Fruit fly (Drosophila melanogaster) whole organism, embryonic: Measurements from ENCODE around the gene CG31793.

Source experiments
- CG10431 ChIP-seq: fragments of 200-800 bp; sonication (Bioruptor generic); optimal IDR thresholded peaks from 3 replicates; lab custom pipeline; 2018; ENCODE audit warnings: missing biosample characterization, mild to moderate bottlenecking, missing genetic modification characterization
- CG10959 ChIP-seq: fragments of 200-800 bp; sonication (Bioruptor generic); IDR thresholded peaks from 2 replicates; pipeline ENCODE4 v1.3.6; 2022; ENCODE audit warnings: missing biosample characterization, missing genetic modification characterization
- CG11093 ChIP-seq: fragments of 200-800 bp; sonication (Bioruptor generic); IDR thresholded peaks from 3 replicates; pipeline ENCODE4 v1.3.6; 2022; ENCODE audit warnings: missing biosample characterization, missing genetic modification characterization
- CG1603 ChIP-seq: fragments of 200-800 bp; sonication (Bioruptor generic); optimal IDR thresholded peaks from 2 replicates; lab custom pipeline; 2019; ENCODE audit warnings: missing biosample characterization, mild to moderate bottlenecking, missing genetic modification characterization, moderate library complexity
- CG18011 ChIP-seq: fragments of 200-800 bp; sonication (Bioruptor generic); optimal IDR thresholded peaks from 2 replicates; lab custom pipeline; 2017; ENCODE audit warnings: missing biosample characterization, missing genetic modification characterization, mild to moderate bottlenecking, moderate library complexity, missing genotype
- CG18476 ChIP-seq: fragments of 200-800 bp; sonication (Bioruptor generic); optimal IDR thresholded peaks from 2 replicates; lab custom pipeline; 2016; ENCODE audit warnings: missing biosample characterization, mild to moderate bottlenecking, missing genetic modification characterization
- CG2116 ChIP-seq: fragments of 200-800 bp; sonication (Bioruptor generic); optimal IDR thresholded peaks from 3 replicates; lab custom pipeline; 2018; ENCODE audit warnings: missing biosample characterization, mild to moderate bottlenecking, missing genetic modification characterization
- CG2202 ChIP-seq: fragments of 200-800 bp; sonication (Bioruptor generic); optimal IDR thresholded peaks from 2 replicates; lab custom pipeline; 2018; ENCODE audit warnings: missing biosample characterization, mild to moderate bottlenecking, missing genetic modification characterization
- CG30020 ChIP-seq: fragments of 200-800 bp; optimal IDR thresholded peaks from 2 replicates; lab custom pipeline; 2019; ENCODE audit warnings: missing biosample characterization, mild to moderate bottlenecking, missing genetic modification characterization, moderate library complexity
- CG32532 ChIP-seq: fragments of 200-800 bp; sonication (Bioruptor generic); IDR thresholded peaks from 2 replicates; pipeline ENCODE4 v1.3.6; 2022; ENCODE audit warnings: missing biosample characterization, missing genetic modification characterization
- CG34376 ChIP-seq: fragments of 200-800 bp; sonication (Bioruptor generic); optimal IDR thresholded peaks from 2 replicates; lab custom pipeline; 2018; ENCODE audit warnings: missing biosample characterization, mild to moderate bottlenecking, missing genetic modification characterization
- CG7963 ChIP-seq: fragments of 200-800 bp; sonication (Bioruptor generic); IDR thresholded peaks from 3 replicates; pipeline ENCODE4 v1.3.6; 2022; ENCODE audit warnings: missing biosample characterization, missing genetic modification characterization; ENCODE audit not compliant: partially characterized antibody
- CG9215 ChIP-seq: fragments of 200-800 bp; sonication (Bioruptor generic); IDR thresholded peaks from 2 replicates; pipeline ENCODE4 v1.3.6; 2022; ENCODE audit warnings: missing biosample characterization, missing genetic modification characterization
- Dbx ChIP-seq: fragments of 200-800 bp; sonication (Bioruptor generic); IDR thresholded peaks from 3 replicates; pipeline ENCODE4 v1.3.6; 2022; ENCODE audit warnings: missing biosample characterization, missing genetic modification characterization
- Doc3 ChIP-seq: fragments of 200-800 bp; sonication (Bioruptor generic); IDR thresholded peaks from 3 replicates; pipeline ENCODE4 v1.3.6; 2022; ENCODE audit warnings: missing biosample characterization, missing genetic modification characterization; ENCODE audit not compliant: partially characterized antibody
- Eip74EF ChIP-seq, 2 experiments: fragments of 200-800 bp in 1 of 2; fragments of >200 bp in 1 of 2; sonication (Bioruptor generic) in 1 of 2; optimal IDR thresholded peaks; 2 replicates each; lab custom pipeline; 2017 to 2019; ENCODE audit warnings: missing biosample characterization in 2 of 2, missing genetic modification characterization in 2 of 2, mild to moderate bottlenecking in 1 of 2, moderate library complexity in 1 of 2
- Gsc ChIP-seq: fragments of 200-800 bp; sonication (Bioruptor generic); IDR thresholded peaks from 2 replicates; pipeline ENCODE4 v1.3.6; 2022; ENCODE audit warnings: missing biosample characterization, missing genetic modification characterization
- Gug ChIP-seq: fragments of 200-800 bp; sonication (Bioruptor generic); IDR thresholded peaks from 4 replicates; pipeline ENCODE4 v1.3.6; 2022; ENCODE audit warnings: missing biosample characterization, missing genetic modification characterization
- HLH4C ChIP-seq: fragments of 200-800 bp; sonication (Bioruptor generic); IDR thresholded peaks from 3 replicates; pipeline ENCODE4 v1.3.6; 2022; ENCODE audit warnings: missing biosample characterization, missing genetic modification characterization; ENCODE audit not compliant: partially characterized antibody
- Hey ChIP-seq: fragments of 200-800 bp; sonication (Bioruptor generic); optimal IDR thresholded peaks from 3 replicates; lab custom pipeline; 2018; ENCODE audit warnings: missing biosample characterization, mild to moderate bottlenecking, missing genetic modification characterization
- Mes4 ChIP-seq: fragments of 200-800 bp; sonication (Bioruptor generic); optimal IDR thresholded peaks from 2 replicates; lab custom pipeline; 2016; ENCODE audit warnings: missing biosample characterization, missing genetic modification characterization
- NC2β ChIP-seq: fragments of 200-800 bp; sonication (Bioruptor generic); optimal IDR thresholded peaks from 2 replicates; lab custom pipeline; 2016; ENCODE audit warnings: missing biosample characterization, missing genetic modification characterization
- NfI ChIP-seq: fragments of 200-800 bp; sonication (Bioruptor generic); optimal IDR thresholded peaks from 3 replicates; lab custom pipeline; 2018; ENCODE audit warnings: missing biosample characterization, mild to moderate bottlenecking, missing genetic modification characterization, moderate library complexity
- Poxn ChIP-seq: fragments of 200-800 bp; sonication (Bioruptor generic); IDR thresholded peaks from 2 replicates; pipeline ENCODE4 v1.3.6; 2022; ENCODE audit warnings: missing biosample characterization, missing genetic modification characterization
- Scr ChIP-seq: fragments of 200-800 bp; sonication (Bioruptor generic); IDR thresholded peaks from 2 replicates; pipeline ENCODE4 v1.3.6; 2022; ENCODE audit warnings: missing biosample characterization, missing genetic modification characterization; ENCODE audit not compliant: partially characterized antibody
- Side ChIP-seq: fragments of 200-800 bp; sonication (Bioruptor generic); optimal IDR thresholded peaks from 2 replicates; lab custom pipeline; 2016; ENCODE audit warnings: missing biosample characterization, missing genetic modification characterization
- Sin3A ChIP-seq: fragments of >200 bp; optimal IDR thresholded peaks from 2 replicates; lab custom pipeline; 2018
- Taf1 ChIP-seq: fragments of 200-800 bp; sonication (Bioruptor generic); IDR thresholded peaks from 2 replicates; pipeline ENCODE4 v1.3.6; 2022; ENCODE audit warnings: missing biosample characterization, missing genetic modification characterization
- Usf ChIP-seq: fragments of 200-800 bp; sonication (Bioruptor generic); optimal IDR thresholded peaks from 2 replicates; lab custom pipeline; 2017; ENCODE audit warnings: missing genotype, missing biosample characterization, missing genetic modification characterization
- az2 ChIP-seq: fragments of 200-800 bp; sonication (Bioruptor generic); optimal IDR thresholded peaks from 3 replicates; lab custom pipeline; 2016; ENCODE audit warnings: missing biosample characterization, missing genetic modification characterization
- bowl ChIP-seq: fragments of 200-800 bp; sonication (Bioruptor generic); IDR thresholded peaks from 2 replicates; pipeline ENCODE4 v1.3.6; 2022; ENCODE audit warnings: missing biosample characterization, missing genetic modification characterization
- bsh ChIP-seq, 2 experiments: fragments of 200-800 bp; sonication (Bioruptor generic); optimal IDR thresholded peaks; 2 replicates each; lab custom pipeline; 2017 to 2018; ENCODE audit warnings: mild to moderate bottlenecking in 2 of 2, missing biosample characterization in 2 of 2, missing genetic modification characterization in 2 of 2, moderate library complexity in 1 of 2
- btn ChIP-seq: fragments of 200-800 bp; sonication (Bioruptor generic); optimal IDR thresholded peaks from 2 replicates; lab custom pipeline; 2016; ENCODE audit warnings: missing biosample characterization, missing genetic modification characterization
- cad ChIP-seq: fragments of >200 bp; optimal IDR thresholded peaks from 2 replicates; lab custom pipeline; 2017; ENCODE audit warnings: missing biosample characterization, missing genetic modification characterization
- chm ChIP-seq: fragments of 200-800 bp; sonication (Bioruptor generic); IDR thresholded peaks from 2 replicates; pipeline ENCODE4 v1.3.6; 2022; ENCODE audit warnings: missing biosample characterization, missing genetic modification characterization
- dmrt11E ChIP-seq: fragments of 200-800 bp; sonication (Bioruptor generic); optimal IDR thresholded peaks from 3 replicates; lab custom pipeline; 2018; ENCODE audit warnings: missing biosample characterization, mild to moderate bottlenecking, missing genetic modification characterization, moderate library complexity
- eyg ChIP-seq: fragments of 200-800 bp; sonication (Bioruptor generic); optimal IDR thresholded peaks from 3 replicates; lab custom pipeline; 2016; ENCODE audit warnings: missing biosample characterization, missing genetic modification characterization
- gcm ChIP-seq: fragments of 200-800 bp; sonication (Bioruptor generic); optimal IDR thresholded peaks from 2 replicates; lab custom pipeline; 2019; ENCODE audit warnings: missing biosample characterization, mild to moderate bottlenecking, missing genetic modification characterization, moderate library complexity
- grau ChIP-seq: fragments of 200-800 bp; optimal IDR thresholded peaks from 3 replicates; lab custom pipeline; 2019; ENCODE audit warnings: missing biosample characterization, mild to moderate bottlenecking, missing genetic modification characterization, moderate library complexity
- insv ChIP-seq, 2 experiments: fragments of 200-800 bp; sonication (Bioruptor generic); optimal IDR thresholded peaks; 3 replicates each; lab custom pipeline; 2016 to 2018; ENCODE audit warnings: missing biosample characterization in 2 of 2, missing genetic modification characterization in 2 of 2
- lilli ChIP-seq: fragments of 200-800 bp; sonication (Bioruptor generic); optimal IDR thresholded peaks from 3 replicates; lab custom pipeline; 2016; ENCODE audit warnings: missing biosample characterization, missing genetic modification characterization
- luna ChIP-seq: fragments of 200-800 bp; sonication (Bioruptor generic); optimal IDR thresholded peaks from 2 replicates; lab custom pipeline; 2016; ENCODE audit warnings: missing biosample characterization, missing genetic modification characterization
- org-1 ChIP-seq: fragments of 200-800 bp; sonication (Bioruptor generic); optimal IDR thresholded peaks from 2 replicates; lab custom pipeline; 2017; ENCODE audit warnings: missing biosample characterization, missing genetic modification characterization
- otp ChIP-seq: fragments of 200-800 bp; sonication (Bioruptor generic); IDR thresholded peaks from 3 replicates; pipeline ENCODE4, ENCODE4 v1.3.6; 2022; ENCODE audit warnings: missing biosample characterization, missing genetic modification characterization
- prd ChIP-seq, 3 experiments: fragments of >200 bp in 2 of 3; fragments of 200-800 bp in 1 of 3; sonication (Bioruptor generic) in 1 of 3; optimal IDR thresholded peaks in 2 of 3; IDR thresholded peaks in 1 of 3; 2 replicates in 2 of 3; 3 replicates in 1 of 3; pipeline versions ENCODE4 v1.3.6 to Lab custom; 2017 to 2022; ENCODE audit warnings: missing biosample characterization in 1 of 3, missing genetic modification characterization in 1 of 3
- pum ChIP-seq: fragments of 200-800 bp; sonication (Bioruptor generic); optimal IDR thresholded peaks from 2 replicates; lab custom pipeline; 2016; ENCODE audit warnings: missing biosample characterization, missing genetic modification characterization
- shn ChIP-seq: fragments of 200-800 bp; sonication (Bioruptor generic); optimal IDR thresholded peaks from 3 replicates; lab custom pipeline; 2016; ENCODE audit warnings: missing biosample characterization, missing genetic modification characterization
- sim ChIP-seq: fragments of 200-800 bp; sonication (Bioruptor generic); IDR thresholded peaks from 2 replicates; pipeline ENCODE4 v1.3.6; 2022; ENCODE audit warnings: missing biosample characterization, missing genetic modification characterization
- twi ChIP-seq: fragments of 200-800 bp; optimal IDR thresholded peaks from 2 replicates; lab custom pipeline; 2019; ENCODE audit warnings: missing biosample characterization, mild to moderate bottlenecking, missing genetic modification characterization, moderate library complexity
- zfh2 ChIP-seq: fragments of 200-800 bp; sonication (Bioruptor generic); optimal IDR thresholded peaks from 2 replicates; lab custom pipeline; 2016; ENCODE audit warnings: missing biosample characterization, missing genetic modification characterization

CG31793 gene

DNA sequence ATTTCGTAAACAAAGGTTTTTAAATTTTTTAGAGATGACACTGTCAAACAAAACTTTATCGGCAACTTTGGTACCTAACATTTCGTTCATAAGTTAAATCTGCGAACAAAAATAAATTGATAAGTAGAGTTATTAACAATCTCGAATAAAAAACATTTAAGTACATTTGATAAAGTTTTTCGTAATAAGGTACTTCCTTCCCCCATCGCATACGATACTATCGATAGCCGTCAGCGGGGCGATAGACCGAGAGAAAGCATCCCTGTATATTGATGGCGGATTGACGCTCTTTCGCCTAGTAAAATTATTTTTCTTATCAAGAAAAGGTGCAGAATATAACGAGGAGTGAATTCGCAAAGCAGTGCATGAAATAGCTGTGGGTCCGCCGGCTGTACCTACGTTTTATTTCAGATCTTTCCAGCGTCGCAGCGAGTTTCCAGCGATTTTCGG, 42.0 kb downstream of the CG31793 start, which contains the start of the genes Ttc19 and Acn (continued):
- TF ChIP-seq HLH4C (GFP tag; lab: Robert Waterston, UW): peak; percentile 92
- peak; percentile 76 for TF ChIP-seq Mes4 (GFP tag; lab: Kevin White, UChicago)
- peak; percentile 95 for TF ChIP-seq Doc3 (GFP tag; lab: Robert Waterston, UW)
- peak; percentile 68 for TF ChIP-seq CG11093 (GFP tag; lab: Robert Waterston, UW)
- TF ChIP-seq luna: peak; percentile 64
- TF ChIP-seq CG34376 (GFP tag; lab: Kevin White, UChicago): peak; percentile 75
- peak; percentile 63 for TF ChIP-seq CG18011
- peak; percentile 90 for TF ChIP-seq Dbx
- peak; percentile 79 for TF ChIP-seq CG9215
- 0 out of 2 replicates have a peak, but pooled peaks have one; percentile 44 for TF ChIP-seq Poxn (GFP tag; lab: Robert Waterston, UW)
- TF ChIP-seq lilli: peak; percentile 93
- peak; percentile 64 for TF ChIP-seq Sin3A (lab: Kevin White, UChicago)
- peak; percentile 86 for TF ChIP-seq NC2β
- TF ChIP-seq Side (GFP tag; lab: Kevin White, UChicago): peak; percentile 90
- TF ChIP-seq bowl (GFP tag; lab: Robert Waterston, UW): peak; percentile 54; the same call in 1 of the 2 replicates
- peak; percentile 82 for TF ChIP-seq az2 (GFP tag; lab: Kevin White, UChicago)
- peak; percentile 87 for TF ChIP-seq CG32532 (GFP tag; lab: Robert Waterston, UW)
- TF ChIP-seq CG7963 (GFP tag; lab: Robert Waterston, UW): peak; percentile 92
- TF ChIP-seq dmrt11E (tag; lab: Kevin White, UChicago): peak; percentile 74
- peak; percentile 7 to 80 for TF ChIP-seq bsh (GFP tag; optimal IDR thresholded peaks at IDR 0.05; lab: Kevin White, UChicago)
- TF ChIP-seq twi (tag; lab: Kevin White, UChicago): peak; percentile 60
- TF ChIP-seq Eip74EF (GFP tag; optimal IDR thresholded peaks at IDR 0.05; lab: Kevin White, UChicago): no peak
- TF ChIP-seq CG2202 (tag; lab: Kevin White, UChicago): peak; percentile 66
- peak; percentile 32 for TF ChIP-seq Usf (GFP tag; lab: Kevin White, UChicago)
- TF ChIP-seq insv (GFP tag; optimal IDR thresholded peaks at IDR 0.05; lab: Kevin White, UChicago): peak in 1 of 2 experiments; percentile 66
- peak; percentile 86 for TF ChIP-seq CG1603
- TF ChIP-seq otp (GFP tag; lab: Robert Waterston, UW): peak; percentile 71; the same call in 2 of the 3 replicates
- peak; percentile 93 for TF ChIP-seq zfh2 (GFP tag; lab: Kevin White, UChicago)
- no peak for TF ChIP-seq Hey (tag; lab: Kevin White, UChicago)
- TF ChIP-seq CG2116 (GFP tag; lab: Kevin White, UChicago): peak; percentile 99
- peak; percentile 88 for TF ChIP-seq eyg (GFP tag; lab: Kevin White, UChicago)
- TF ChIP-seq CG18476: peak; percentile 83
- peak; percentile 73 for TF ChIP-seq chm (GFP tag; lab: Robert Waterston, UW)
- peak; percentile 90 for TF ChIP-seq shn (GFP tag; lab: Kevin White, UChicago)
- TF ChIP-seq btn: peak; percentile 56
- TF ChIP-seq Scr (GFP tag; lab: Robert Waterston, UW): peak; percentile 98
- no peak for TF ChIP-seq org-1 (GFP tag; lab: Kevin White, UChicago)
- peak; percentile 83 for TF ChIP-seq CG30020 (tag; lab: Kevin White, UChicago)
- TF ChIP-seq CG10431 (GFP tag; lab: Kevin White, UChicago): peak; percentile 27
- peak; percentile 91 for TF ChIP-seq pum
- TF ChIP-seq Gsc (GFP tag; lab: Robert Waterston, UW): 0 out of 2 replicates have a peak, but pooled peaks have one; percentile 20
- peak; percentile 74 for TF ChIP-seq CG10959 (GFP tag; lab: Robert Waterston, UW)
- TF ChIP-seq cad (GFP tag; lab: Kevin White, UChicago): no peak
- TF ChIP-seq prd (optimal IDR thresholded peaks at IDR 0.05; lab: Kevin White, UChicago): no peak
- peak; percentile 89 for TF ChIP-seq prd (GFP tag; IDR thresholded peaks at IDR 0.05; lab: Robert Waterston, UW)
- peak; percentile 67 for TF ChIP-seq gcm (GFP tag; lab: Kevin White, UChicago)
- peak; percentile 71 for TF ChIP-seq Taf1
- TF ChIP-seq sim (GFP tag; lab: Robert Waterston, UW): no peak
- TF ChIP-seq Gug (GFP tag; lab: Robert Waterston, UW): peak; percentile 83; the same call in 3 of the 4 replicates
- peak; percentile 86 for TF ChIP-seq NfI
- TF ChIP-seq grau: peak; percentile 78
